Fruit fly (Drosophila melanogaster): ENCODE data around the gene NijA.

The NijA gene

dm6 chr3L:10696635-10697412, at the start of gene NijA:
Gene NijA, minus strand, starts transcription at chr3L:10696877.
- TF ChIP-seq EcR (GFP tag; optimal IDR thresholded peaks at IDR 0.05) (no peak), usp (GFP tag; optimal IDR thresholded peaks at IDR 0.05) (no peak), CG8478 (optimal IDR thresholded peaks at IDR 0.05) (no peak), Dll (optimal IDR thresholded peaks at IDR 0.05) (no peak), pan (optimal IDR thresholded peaks at IDR 0.05) (no peak), psq (optimal IDR thresholded peaks at IDR 0.05) (no peak)

dm6 chr3L:10745547-10746189, 49.0 kb upstream of the NijA start:
- TF ChIP-seq usp (GFP tag; optimal IDR thresholded peaks at IDR 0.05) (no peak), CG8478 (optimal IDR thresholded peaks at IDR 0.05) (no peak), Dll (optimal IDR thresholded peaks at IDR 0.05) (no peak), pan (optimal IDR thresholded peaks at IDR 0.05) (no peak), psq (optimal IDR thresholded peaks at IDR 0.05) (no peak), EcR (GFP tag; optimal IDR thresholded peaks at IDR 0.05) (no peak)

- TF ChIP-seq Dll (optimal IDR thresholded peaks at IDR 0.05): peak; percentile 80
- no peak for TF ChIP-seq psq (optimal IDR thresholded peaks at IDR 0.05)
Observed at dm6 chr3L:10742813-10743212, 46.1 kb upstream of the NijA start.

dm6 chr3L:10742225-10742624, 45.5 kb upstream of the NijA start:
- TF ChIP-seq CG8478 (optimal IDR thresholded peaks at IDR 0.05) (no peak), psq (optimal IDR thresholded peaks at IDR 0.05) (no peak), usp (GFP tag; optimal IDR thresholded peaks at IDR 0.05) (no peak), Dll (optimal IDR thresholded peaks at IDR 0.05) (no peak)

dm6 chr3L:10741120-10741519, 44.4 kb upstream of the NijA start:
- TF ChIP-seq Dll (optimal IDR thresholded peaks at IDR 0.05): no peak
- peak in 1 of 2 experiments; percentile 20 for TF ChIP-seq EcR (GFP tag; optimal IDR thresholded peaks at IDR 0.05)

dm6 chr3L:10740707-10741106, 44.0 kb upstream of the NijA start:
- TF ChIP-seq Dll (optimal IDR thresholded peaks at IDR 0.05) (no peak), usp (GFP tag; optimal IDR thresholded peaks at IDR 0.05) (no peak), psq (optimal IDR thresholded peaks at IDR 0.05) (no peak), CG8478 (optimal IDR thresholded peaks at IDR 0.05) (no peak), EcR (GFP tag; optimal IDR thresholded peaks at IDR 0.05) (no peak), pan (optimal IDR thresholded peaks at IDR 0.05) (no peak)

dm6 chr3L:10739666-10740417, 43.2 kb upstream of the NijA start:
- TF ChIP-seq Dll (optimal IDR thresholded peaks at IDR 0.05): peak; percentile 95
- no peak for TF ChIP-seq usp (GFP tag; optimal IDR thresholded peaks at IDR 0.05)
- peak in 1 of 2 experiments; percentile 80 for TF ChIP-seq EcR (GFP tag; optimal IDR thresholded peaks at IDR 0.05)
- no peak for TF ChIP-seq CG8478 (optimal IDR thresholded peaks at IDR 0.05)
- TF ChIP-seq pan (optimal IDR thresholded peaks at IDR 0.05): no peak

dm6 chr3L:10739109-10739665, 42.5 kb upstream of the NijA start:
- TF ChIP-seq EcR (GFP tag; optimal IDR thresholded peaks at IDR 0.05) (peak in 1 of 2 experiments; percentile 63), psq (optimal IDR thresholded peaks at IDR 0.05) (no peak), pan (optimal IDR thresholded peaks at IDR 0.05) (no peak), CG8478 (optimal IDR thresholded peaks at IDR 0.05) (no peak), Dll (optimal IDR thresholded peaks at IDR 0.05) (peak; percentile 98), usp (GFP tag; optimal IDR thresholded peaks at IDR 0.05) (no peak)

dm6 chr3L:10738347-10739108, 41.9 kb upstream of the NijA start:
- TF ChIP-seq psq (optimal IDR thresholded peaks at IDR 0.05) (no peak), CG8478 (optimal IDR thresholded peaks at IDR 0.05) (no peak), Dll (optimal IDR thresholded peaks at IDR 0.05) (peak; percentile 72), EcR (GFP tag; optimal IDR thresholded peaks at IDR 0.05) (no peak), pan (optimal IDR thresholded peaks at IDR 0.05) (no peak), usp (GFP tag; optimal IDR thresholded peaks at IDR 0.05) (no peak)

dm6 chr3L:10737123-10737709, 40.5 kb upstream of the NijA start:
- TF ChIP-seq Dll (optimal IDR thresholded peaks at IDR 0.05) (peak; percentile 98), psq (optimal IDR thresholded peaks at IDR 0.05) (no peak), CG8478 (optimal IDR thresholded peaks at IDR 0.05) (peak; percentile 50), EcR (GFP tag; optimal IDR thresholded peaks at IDR 0.05) (peak; percentile 53 to 75), pan (optimal IDR thresholded peaks at IDR 0.05) (no peak), usp (GFP tag; optimal IDR thresholded peaks at IDR 0.05) (no peak)

- TF ChIP-seq CG8478 (optimal IDR thresholded peaks at IDR 0.05) (no peak), Dll (optimal IDR thresholded peaks at IDR 0.05) (no peak), psq (optimal IDR thresholded peaks at IDR 0.05) (no peak), usp (GFP tag; optimal IDR thresholded peaks at IDR 0.05) (no peak), pan (optimal IDR thresholded peaks at IDR 0.05) (no peak), EcR (GFP tag; optimal IDR thresholded peaks at IDR 0.05) (no peak)
Observed at dm6 chr3L:10736483-10737122, 39.9 kb upstream of the NijA start.
